Worm (Caenorhabditis elegans): ENCODE measurements around the gene Y47D3B.3.
A peak's percentile ranks its signal among the peaks of the same experiment; 100 is the strongest.

Gene Y47D3B.3

DNA sequence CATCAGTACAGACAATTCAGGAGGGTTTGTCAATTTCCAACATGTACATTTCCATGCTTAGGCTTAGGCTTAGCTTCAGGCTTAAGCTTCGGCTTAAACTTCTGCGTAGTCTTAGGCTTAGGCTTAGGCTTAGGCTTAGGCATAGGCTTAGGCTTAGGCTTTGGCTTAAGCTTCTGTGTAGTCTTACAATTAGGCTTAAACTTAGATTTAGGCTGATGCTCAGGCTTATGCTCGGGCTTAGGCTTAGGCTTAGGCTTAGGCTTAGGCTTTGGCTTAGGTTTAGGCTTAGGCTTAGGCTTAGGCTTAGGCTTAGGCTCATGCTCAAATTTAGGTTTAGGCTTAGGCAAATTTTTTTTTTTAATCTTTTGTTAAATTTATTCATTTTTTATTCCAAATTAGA is 27.2 kb downstream of the Y47D3B.3 start:
- no peak for TF ChIP-seq egl-27 (tag; optimal IDR thresholded peaks at IDR 0.05)
- no peak for TF ChIP-seq nhr-12 (tag; optimal IDR thresholded peaks at IDR 0.05)
- no peak for TF ChIP-seq mdl-1 (tag; optimal IDR thresholded peaks at IDR 0.05)
- no peak for TF ChIP-seq fos-1 (tag; optimal IDR thresholded peaks at IDR 0.05)
- TF ChIP-seq nhr-25 (tag; optimal IDR thresholded peaks at IDR 0.05), result no peak
- no peak for TF ChIP-seq fkh-10 (GFP tag; optimal IDR thresholded peaks at IDR 0.05)
- TF ChIP-seq daf-12 (tag; optimal IDR thresholded peaks at IDR 0.05), result no peak
- no peak for TF ChIP-seq nhr-23 (tag; optimal IDR thresholded peaks at IDR 0.05)
- TF ChIP-seq hmg-11 (tag; optimal IDR thresholded peaks at IDR 0.05), result no peak
- no peak for TF ChIP-seq nhr-43 (tag; optimal IDR thresholded peaks at IDR 0.05; ENCODE audit: poor library complexity, severe bottlenecking)
- TF ChIP-seq nfya-1 (tag; optimal IDR thresholded peaks at IDR 0.05; ENCODE audit: insufficient read depth), result no peak
- no peak for TF ChIP-seq nhr-28 (tag; optimal IDR thresholded peaks at IDR 0.05)
- no peak for TF ChIP-seq nhr-11 (tag; optimal IDR thresholded peaks at IDR 0.05)
- no peak for TF ChIP-seq tbx-2 (tag; optimal IDR thresholded peaks at IDR 0.05)

DNA sequence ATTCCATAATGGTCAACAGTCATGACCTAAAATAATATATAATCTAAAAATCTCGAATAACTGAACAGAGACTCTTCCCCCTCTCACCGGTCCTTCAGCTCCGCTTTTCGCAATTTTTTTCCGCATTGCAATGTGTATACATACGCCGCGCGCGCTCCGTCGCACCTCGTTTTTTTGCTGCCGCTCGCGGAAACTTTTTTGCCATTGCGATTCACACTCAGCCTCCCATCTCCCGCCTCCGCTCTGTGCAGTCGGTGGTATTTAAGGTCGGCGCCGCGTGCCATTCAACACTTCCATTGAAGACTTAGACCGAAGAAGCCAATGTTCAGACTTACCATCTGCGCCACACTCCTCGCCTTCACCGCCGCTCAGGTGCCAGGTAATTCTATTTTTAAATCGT is 29.3 kb downstream of the Y47D3B.3 start, which contains the start of gene idpc-1:
Gene idpc-1 (plus strand): TSS at position 301 of the 400 bp plus-strand sequence.
- TF ChIP-seq nhr-23 (tag; optimal IDR thresholded peaks at IDR 0.05), result no peak
- TF ChIP-seq ZK546.5 (tag; optimal IDR thresholded peaks at IDR 0.05), result no peak
- TF ChIP-seq eor-1 (tag; optimal IDR thresholded peaks at IDR 0.05), result no peak
- TF ChIP-seq ama-1 (optimal IDR thresholded peaks at IDR 0.05), result no peak
- no peak for TF ChIP-seq ztf-11 (tag; optimal IDR thresholded peaks at IDR 0.05)
- TF ChIP-seq aly-2 (tag; optimal IDR thresholded peaks at IDR 0.05), result no peak
- no peak for TF ChIP-seq ztf-4 (tag; optimal IDR thresholded peaks at IDR 0.05)
- TF ChIP-seq lin-39 (tag; optimal IDR thresholded peaks at IDR 0.05), result no peak
- TF ChIP-seq elt-3 (tag; optimal IDR thresholded peaks at IDR 0.05), result no peak
- no peak for TF ChIP-seq pha-4 (tag; optimal IDR thresholded peaks at IDR 0.05)
- no peak for TF ChIP-seq nfya-1 (tag; optimal IDR thresholded peaks at IDR 0.05; ENCODE audit: insufficient read depth)
- TF ChIP-seq hmg-11 (tag; optimal IDR thresholded peaks at IDR 0.05), result no peak
- TF ChIP-seq sea-2 (GFP tag; optimal IDR thresholded peaks at IDR 0.05), result no peak

DNA sequence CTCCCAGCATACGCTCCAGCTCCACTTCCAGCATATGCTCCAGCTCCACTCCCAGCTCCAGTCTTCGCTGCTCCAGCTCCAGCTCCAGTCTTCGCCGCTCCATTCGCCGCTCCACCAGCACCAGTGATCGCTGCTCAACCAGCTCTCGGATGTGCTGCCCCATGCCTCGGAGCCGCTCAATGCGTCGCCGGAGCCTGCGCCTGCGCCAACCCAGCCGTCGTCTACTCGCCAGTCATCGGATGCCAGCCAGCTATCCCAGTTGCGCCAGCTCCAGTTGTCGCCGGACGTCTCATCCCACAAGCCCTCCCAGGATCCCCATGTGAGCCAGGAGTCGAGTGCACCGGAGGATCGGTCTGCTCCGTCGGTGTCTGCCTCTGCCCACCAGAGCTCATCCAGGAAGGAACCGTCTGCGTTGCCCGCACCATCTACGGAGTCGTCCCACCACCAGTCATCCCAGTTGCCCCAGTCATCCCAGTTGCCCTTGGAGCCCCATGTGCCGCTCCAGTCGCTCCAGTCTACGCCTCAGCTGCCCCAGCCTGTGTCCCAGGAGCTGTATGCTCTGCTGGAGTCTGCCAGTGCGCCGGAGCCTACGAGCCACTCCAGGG is 30.1 kb downstream of the Y47D3B.3 start:
- TF ChIP-seq fos-1 (tag; optimal IDR thresholded peaks at IDR 0.05), result no peak
- TF ChIP-seq ZK546.5 (tag; optimal IDR thresholded peaks at IDR 0.05), result no peak
- no peak for TF ChIP-seq ceh-82 (tag; optimal IDR thresholded peaks at IDR 0.05)
- no peak for TF ChIP-seq R02D3.7 (tag; optimal IDR thresholded peaks at IDR 0.05)
- TF ChIP-seq nhr-237 (tag; optimal IDR thresholded peaks at IDR 0.05), result no peak
- no peak for TF ChIP-seq ceh-9 (tag; optimal IDR thresholded peaks at IDR 0.05)

DNA sequence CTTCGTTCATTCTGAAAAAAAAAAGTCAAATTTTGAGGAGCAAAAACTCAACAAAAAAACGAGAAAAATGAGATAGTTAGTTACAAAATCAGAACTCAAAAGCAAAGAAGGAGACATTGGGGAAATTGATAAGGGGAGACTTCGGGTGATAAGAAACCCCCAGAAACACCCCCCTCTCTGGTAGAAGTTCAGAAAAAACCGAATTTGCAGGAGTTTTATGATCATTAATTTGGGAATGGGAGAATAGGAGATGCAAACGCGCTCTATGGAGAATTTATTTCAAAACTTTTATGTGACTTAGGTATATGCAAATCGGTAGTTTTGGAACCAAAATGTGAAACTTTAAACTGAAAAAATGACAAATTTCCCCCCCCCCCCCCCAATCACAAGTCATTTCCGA is 45.0 kb downstream of the Y47D3B.3 start, which contains the start of gene sbp-1:
Gene sbp-1 (minus strand): TSS at position 11 of the 400 bp plus-strand sequence.
- TF ChIP-seq ZK546.5 (tag; optimal IDR thresholded peaks at IDR 0.05), result no peak
- TF ChIP-seq eor-1 (tag; optimal IDR thresholded peaks at IDR 0.05), result no peak
- TF ChIP-seq R02D3.7 (tag; optimal IDR thresholded peaks at IDR 0.05), result no peak
- peak; percentile 74 for TF ChIP-seq elt-2 (tag; optimal IDR thresholded peaks at IDR 0.05)
- no peak for TF ChIP-seq elt-1 (tag; optimal IDR thresholded peaks at IDR 0.05)
- TF ChIP-seq unc-62 (GFP tag; optimal IDR thresholded peaks at IDR 0.05), result no peak
- no peak for TF ChIP-seq mdl-1 (tag; optimal IDR thresholded peaks at IDR 0.05)
- no peak for TF ChIP-seq pha-4 (tag; optimal IDR thresholded peaks at IDR 0.05)
- TF ChIP-seq nhr-12 (tag; optimal IDR thresholded peaks at IDR 0.05), result no peak
- no peak for TF ChIP-seq ceh-9 (tag; optimal IDR thresholded peaks at IDR 0.05)
- peak; percentile 44 for TF ChIP-seq pqm-1 (tag; optimal IDR thresholded peaks at IDR 0.05)
- no peak for TF ChIP-seq egl-5 (tag; optimal IDR thresholded peaks at IDR 0.05)
- TF ChIP-seq fos-1 (tag; optimal IDR thresholded peaks at IDR 0.05), result no peak
- TF ChIP-seq mml-1 (tag; optimal IDR thresholded peaks at IDR 0.05), result no peak
- TF ChIP-seq jun-1 (tag; optimal IDR thresholded peaks at IDR 0.05), result no peak
